Worm (Caenorhabditis elegans) whole organism, early embryonic: ENCODE results near the gene srz-102.
A peak's percentile ranks its signal among the peaks of the same experiment; 100 is the strongest.

Experiments used
- B0310.2 ChIP-seq: sonication (generic microtip); optimal IDR thresholded peaks from 2 replicates; lab custom pipeline; 2016; ENCODE audit warnings: mild to moderate bottlenecking, missing genetic modification characterization, missing compliant biosample characterization
- F13C5.2 ChIP-seq: sonication (generic microtip); optimal IDR thresholded peaks from 2 replicates; lab custom pipeline; 2017; ENCODE audit warnings: mild to moderate bottlenecking, missing genetic modification characterization, inconsistent platforms, missing compliant biosample characterization
- aly-1 ChIP-seq: sonication (generic microtip); optimal IDR thresholded peaks from 2 replicates; lab custom pipeline; 2016; ENCODE audit warnings: missing genetic modification characterization, missing compliant biosample characterization
- ama-1 ChIP-seq: fragments of 150-350 bp; optimal IDR thresholded peaks from 2 replicates; lab custom pipeline; 2014
- ceh-13 ChIP-seq: fragments of 200-800 bp; sonication (Bioruptor generic); optimal IDR thresholded peaks from 2 replicates; lab custom pipeline; 2018; ENCODE audit warnings: mild to moderate bottlenecking, missing genetic modification characterization, missing compliant biosample characterization
- ceh-36 ChIP-seq: sonication (generic microtip); optimal IDR thresholded peaks from 2 replicates; lab custom pipeline; 2016; ENCODE audit warnings: missing genetic modification characterization, inconsistent platforms, missing compliant biosample characterization
- ets-7 ChIP-seq: sonication (generic microtip); optimal IDR thresholded peaks from 2 replicates; lab custom pipeline; 2016; ENCODE audit warnings: missing genotype, missing genetic modification characterization, missing compliant biosample characterization
- flt-1 ChIP-seq: fragments of 200-800 bp; sonication (Bioruptor generic); IDR thresholded peaks from 2 replicates; pipeline ENCODE4 v1.3.6; 2022; ENCODE audit warnings: missing genetic modification characterization, missing compliant biosample characterization
- hmbx-1 ChIP-seq: sonication (generic microtip); optimal IDR thresholded peaks from 2 replicates; lab custom pipeline; 2016; ENCODE audit warnings: mild to moderate bottlenecking, missing genetic modification characterization, missing compliant biosample characterization
- hmg-4 ChIP-seq: fragments of 200-800 bp; sonication (Bioruptor generic); optimal IDR thresholded peaks from 2 replicates; lab custom pipeline; 2018; ENCODE audit warnings: mild to moderate bottlenecking, missing genetic modification characterization, missing compliant biosample characterization
- hnd-1 ChIP-seq: sonication (generic microtip); optimal IDR thresholded peaks from 2 replicates; lab custom pipeline; 2016; ENCODE audit warnings: missing genetic modification characterization, missing compliant biosample characterization
- pes-1 ChIP-seq: fragments of 200-800 bp; sonication (Bioruptor generic); IDR thresholded peaks from 2 replicates; pipeline ENCODE4 v1.3.6; 2022; ENCODE audit warnings: missing genetic modification reagents, missing genetic modification characterization, missing compliant biosample characterization
- scrt-1 ChIP-seq: fragments of 200-800 bp; sonication (Bioruptor generic); IDR thresholded peaks from 2 replicates; pipeline ENCODE4 v1.3.6; 2022; ENCODE audit warnings: missing genetic modification characterization, missing compliant biosample characterization
- sea-1 ChIP-seq: fragments of 200-800 bp; sonication (Bioruptor generic); conservative IDR thresholded peaks from 2 replicates; pipeline ENCODE4 v1.3.6; 2022; ENCODE audit warnings: missing genetic modification characterization, missing compliant biosample characterization
- tbx-11 ChIP-seq: fragments of 200-800 bp; sonication (Bioruptor generic); IDR thresholded peaks from 2 replicates; pipeline ENCODE4 v1.3.6; 2022; ENCODE audit warnings: missing genetic modification characterization, missing compliant biosample characterization
- tbx-37 ChIP-seq: fragments of 200-800 bp; sonication (Bioruptor generic); conservative IDR thresholded peaks from 2 replicates; pipeline ENCODE4 v1.3.6; 2022; ENCODE audit warnings: missing genetic modification reagents, missing genetic modification characterization, missing compliant biosample characterization
- tra-4 ChIP-seq: sonication (generic microtip); optimal IDR thresholded peaks from 2 replicates; lab custom pipeline; 2017; ENCODE audit warnings: missing genetic modification characterization, missing compliant biosample characterization

Gene srz-102

DNA sequence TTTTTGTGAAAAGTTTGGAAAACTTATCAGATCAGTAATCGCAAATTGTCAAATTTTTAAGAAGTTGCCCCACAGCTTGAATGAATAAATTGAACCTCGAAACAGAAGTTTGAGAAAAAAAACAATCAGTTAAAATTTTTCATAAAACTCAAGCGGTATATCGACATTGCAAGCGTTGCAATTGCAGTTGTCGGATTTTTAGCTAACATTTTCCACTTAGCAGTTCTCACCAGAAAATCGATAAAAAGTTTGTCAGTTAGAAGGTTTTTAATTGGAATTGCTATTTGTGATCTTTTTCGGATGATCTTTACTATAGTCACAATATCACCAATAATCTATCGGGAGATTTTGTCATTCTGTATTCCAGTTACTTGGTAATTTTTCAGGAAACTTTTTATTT lies 1.6 kb upstream of the srz-102 start, which contains the start of gene srw-43:
TSS of gene srw-43 (plus strand) at position 301 of the 400 bp plus-strand sequence.
- TF ChIP-seq ama-1 (lab: Kevin White, UChicago) (no peak), B0310.2 (no peak), flt-1 (GFP tag; lab: Robert Waterston, UW) (no peak), tbx-11 (GFP tag; lab: Robert Waterston, UW) (no peak), tbx-37 (GFP tag; lab: Robert Waterston, UW) (no peak), hnd-1 (tag; lab: Kevin White, UChicago) (no peak), hmbx-1 (tag; lab: Kevin White, UChicago) (no peak), pes-1 (GFP tag; lab: Robert Waterston, UW) (no peak), ceh-36 (tag; lab: Kevin White, UChicago) (no peak), aly-1 (tag; lab: Kevin White, UChicago) (no peak), scrt-1 (GFP tag; lab: Robert Waterston, UW) (no peak), ets-7 (tag; lab: Kevin White, UChicago) (no peak), ceh-13 (GFP tag; lab: Kevin White, UChicago) (no peak), hmg-4 (GFP tag; lab: Kevin White, UChicago) (no peak), F13C5.2 (tag; lab: Kevin White, UChicago) (no peak), sea-1 (GFP tag; lab: Robert Waterston, UW) (no peak), tra-4 (tag; lab: Kevin White, UChicago) (no peak)

DNA sequence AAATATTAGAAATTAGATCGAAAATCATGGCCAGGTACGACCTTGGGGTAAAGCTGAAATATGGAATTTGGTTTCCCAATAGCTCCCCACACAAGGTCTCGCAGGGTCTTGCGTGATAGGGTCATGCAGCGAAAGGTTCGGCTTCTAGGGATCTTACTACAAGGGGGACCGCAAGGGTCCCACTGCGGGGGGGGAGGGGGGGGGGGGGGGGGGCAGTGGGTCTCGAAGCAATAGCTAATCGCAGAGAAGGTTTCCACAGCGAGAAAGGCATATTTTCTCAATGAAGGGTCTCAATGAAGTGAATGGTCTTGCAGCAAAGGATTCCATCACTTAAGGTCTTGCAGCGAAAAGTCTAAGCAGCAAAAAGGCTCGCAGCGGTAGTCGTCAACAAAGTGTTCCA lies 5.7 kb downstream of the srz-102 start:
- TF ChIP-seq ceh-36 (tag; lab: Kevin White, UChicago): no peak
- no peak for TF ChIP-seq ceh-13 (GFP tag; lab: Kevin White, UChicago)
- TF ChIP-seq hmbx-1 (tag; lab: Kevin White, UChicago): no peak
- no peak for TF ChIP-seq B0310.2
- no peak for TF ChIP-seq tbx-11 (GFP tag; lab: Robert Waterston, UW)
- TF ChIP-seq pes-1 (GFP tag; lab: Robert Waterston, UW): no peak
- TF ChIP-seq tbx-37 (GFP tag; lab: Robert Waterston, UW): no peak
- no peak for TF ChIP-seq hnd-1 (tag; lab: Kevin White, UChicago)
- TF ChIP-seq aly-1 (tag; lab: Kevin White, UChicago): no peak
- no peak for TF ChIP-seq sea-1 (GFP tag; lab: Robert Waterston, UW)
- no peak for TF ChIP-seq ets-7 (tag; lab: Kevin White, UChicago)
- TF ChIP-seq F13C5.2 (tag; lab: Kevin White, UChicago): no peak
- TF ChIP-seq ama-1 (lab: Kevin White, UChicago): no peak

DNA sequence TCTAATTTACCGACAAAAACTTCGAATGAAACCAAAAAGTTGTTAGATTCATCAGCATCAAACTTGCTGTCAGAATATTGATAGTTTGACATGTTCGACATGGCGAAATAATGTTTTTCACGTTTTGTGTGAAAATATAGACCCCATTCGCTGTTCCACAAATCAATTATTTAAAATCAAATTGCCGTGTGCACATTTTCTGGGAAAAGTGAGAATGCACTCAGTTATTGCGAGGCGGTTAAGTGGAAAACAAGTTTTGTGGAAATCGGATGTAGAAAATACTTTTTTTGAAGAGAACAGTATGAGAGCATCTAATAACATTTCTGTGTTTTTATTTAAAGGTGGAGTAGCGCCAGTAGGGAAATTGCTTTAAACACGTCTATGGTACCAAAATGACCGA lies 6.4 kb downstream of the srz-102 start, which contains the start of gene srw-42:
TSS of gene srw-42 (minus strand) at position 101 of the 400 bp plus-strand sequence.
- TF ChIP-seq tbx-11 (GFP tag; lab: Robert Waterston, UW): no peak
- TF ChIP-seq ets-7 (tag; lab: Kevin White, UChicago): no peak

DNA sequence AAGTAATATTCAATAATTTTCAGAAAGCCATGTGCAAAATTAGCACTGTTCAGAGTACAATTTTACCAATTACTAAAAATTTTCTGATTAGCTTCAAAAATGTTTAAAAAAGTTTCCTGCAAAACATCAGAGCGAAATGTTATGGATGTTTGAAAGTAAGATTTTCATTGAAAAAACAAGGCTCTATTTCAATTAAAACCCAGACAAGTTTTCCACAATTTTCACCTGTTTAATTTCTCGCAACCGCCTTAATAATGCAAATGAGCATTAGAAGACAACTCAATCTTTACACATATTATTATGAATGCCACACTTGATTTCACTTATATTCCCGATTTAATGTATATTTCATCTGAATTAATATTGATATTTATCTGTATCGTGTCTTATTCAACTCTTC lies 7.2 kb downstream of the srz-102 start, which contains the start of gene srz-101:
TSS of gene srz-101 (plus strand) at position 301 of the 400 bp plus-strand sequence.
- TF ChIP-seq ama-1 (lab: Kevin White, UChicago) (no peak), aly-1 (tag; lab: Kevin White, UChicago) (no peak), tra-4 (tag; lab: Kevin White, UChicago) (no peak), hmbx-1 (tag; lab: Kevin White, UChicago) (no peak)

DNA sequence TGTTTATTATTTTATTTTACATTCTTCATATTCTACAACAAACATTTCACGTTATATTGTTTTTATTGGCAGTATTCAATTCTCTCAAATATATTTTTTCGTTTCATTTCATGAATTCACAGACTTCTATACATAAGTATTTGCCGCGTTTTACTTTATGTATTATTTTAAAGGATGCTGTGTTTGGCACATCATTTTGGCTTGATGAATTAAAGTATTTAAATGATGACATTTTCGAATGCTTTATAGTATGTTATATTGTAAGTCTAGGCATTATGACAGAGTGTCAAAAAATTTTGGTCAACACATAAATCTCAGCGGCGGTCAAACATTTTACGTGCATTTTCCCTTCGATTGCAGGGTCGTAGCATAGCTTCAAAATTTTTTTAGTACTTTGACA lies 8.2 kb downstream of the srz-102 start:
- TF ChIP-seq hmg-4 (GFP tag; lab: Kevin White, UChicago) (no peak), scrt-1 (GFP tag; lab: Robert Waterston, UW) (no peak), tbx-11 (GFP tag; lab: Robert Waterston, UW) (no peak), ceh-13 (GFP tag; lab: Kevin White, UChicago) (no peak)

DNA sequence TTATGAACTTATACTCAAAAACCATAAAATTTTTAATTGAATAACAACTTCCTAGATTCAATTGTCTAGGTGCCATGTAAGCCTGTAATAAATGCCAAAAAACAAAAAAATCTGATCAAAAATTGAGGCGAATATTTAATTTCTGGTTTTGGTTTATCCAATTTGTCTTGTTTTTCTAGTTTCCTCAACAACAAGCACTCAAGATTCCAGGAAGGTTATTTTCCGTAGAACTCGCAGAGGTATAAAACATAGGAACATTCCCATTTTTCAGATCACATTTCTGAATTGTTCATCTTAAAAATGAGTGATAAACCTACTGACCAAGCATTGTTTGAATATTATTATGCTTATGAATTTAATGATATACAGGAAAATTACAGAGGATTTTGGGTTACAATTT lies 9.9 kb downstream of the srz-102 start, which contains the start of gene srw-41:
TSS of gene srw-41 (plus strand) at position 301 of the 400 bp plus-strand sequence.
- TF ChIP-seq ama-1 (lab: Kevin White, UChicago) (no peak), hnd-1 (tag; lab: Kevin White, UChicago) (no peak), pes-1 (GFP tag; lab: Robert Waterston, UW) (no peak)

DNA sequence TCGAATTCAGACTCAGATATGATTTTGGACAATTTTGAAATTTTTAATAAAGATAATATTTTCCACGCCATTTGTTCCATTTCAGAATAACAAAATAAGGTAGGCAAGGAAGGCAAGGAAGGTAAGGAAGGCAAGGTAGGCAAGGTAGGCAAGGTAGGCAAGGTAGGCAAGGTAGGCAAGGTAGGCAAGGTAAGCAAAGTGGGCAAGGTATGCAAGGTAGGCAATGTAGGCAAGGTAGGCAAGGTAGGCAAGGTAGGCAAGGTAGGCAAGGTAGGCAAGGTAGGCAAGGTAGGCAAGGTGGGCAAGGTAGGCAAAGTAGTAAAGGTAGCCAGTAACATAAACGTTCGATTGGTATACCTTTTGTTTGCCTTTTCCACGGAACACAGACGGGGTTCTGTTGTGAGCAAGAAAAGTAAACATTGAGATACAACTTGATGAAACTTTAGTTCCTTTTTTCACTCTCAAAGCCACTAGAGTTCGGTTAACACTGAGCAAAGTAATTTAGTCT lies 12.5 kb downstream of the srz-102 start, which contains the start of gene Y70C5C.1:
TSS of gene Y70C5C.1 (plus strand) at position 458 of the 508 bp plus-strand sequence.
- TF ChIP-seq ama-1 (lab: Kevin White, UChicago) (no peak), tbx-11 (GFP tag; lab: Robert Waterston, UW) (peak; percentile 68), scrt-1 (GFP tag; lab: Robert Waterston, UW) (no peak), ceh-13 (GFP tag; lab: Kevin White, UChicago) (no peak), tra-4 (tag; lab: Kevin White, UChicago) (no peak), hmbx-1 (tag; lab: Kevin White, UChicago) (peak; percentile 71), F13C5.2 (tag; lab: Kevin White, UChicago) (no peak), B0310.2 (no peak), pes-1 (GFP tag; lab: Robert Waterston, UW) (no peak; the same call in 1 of the 2 replicates), hmg-4 (GFP tag; lab: Kevin White, UChicago) (no peak), aly-1 (tag; lab: Kevin White, UChicago) (no peak), sea-1 (GFP tag; lab: Robert Waterston, UW) (no peak), tbx-37 (GFP tag; lab: Robert Waterston, UW) (no peak), ets-7 (tag; lab: Kevin White, UChicago) (no peak), hnd-1 (tag; lab: Kevin White, UChicago) (peak; percentile 63), ceh-36 (tag; lab: Kevin White, UChicago) (peak; percentile 51), flt-1 (GFP tag; lab: Robert Waterston, UW) (no peak)
